Worm (Caenorhabditis elegans) whole organism, L4 larva: ENCODE measurements around the gene taco-1.

Experiments used
- F10B5.3 ChIP-seq: sonication (generic microtip); optimal IDR thresholded peaks from 2 replicates; lab custom pipeline; 2016; ENCODE audit warnings: mild to moderate bottlenecking, missing genetic modification characterization, missing compliant biosample characterization
- F44E2.7 ChIP-seq: fragments of 200-800 bp; sonication (Bioruptor generic); IDR thresholded peaks from 2 replicates; pipeline ENCODE4 v2.1.2; 2022; ENCODE audit warnings: missing genetic modification characterization, missing compliant biosample characterization
- aha-1 ChIP-seq: fragments of 150-350 bp; peaks from one replicate; lab custom pipeline; 2014; ENCODE audit warnings: missing biosample characterization, missing genetic modification characterization
- attf-4 ChIP-seq: sonication (generic microtip); optimal IDR thresholded peaks from 3 replicates; lab custom pipeline; 2017; ENCODE audit warnings: missing biosample characterization, missing genetic modification characterization
- ceh-20 ChIP-seq: fragments of 200-800 bp; sonication (Bioruptor generic); IDR thresholded peaks from 2 replicates; pipeline ENCODE4 v1.3.6; 2022; ENCODE audit warnings: missing genetic modification reagents, missing genetic modification characterization, missing compliant biosample characterization
- ceh-28 ChIP-seq: fragments of 150-350 bp; optimal IDR thresholded peaks from 2 replicates; lab custom pipeline; 2014; ENCODE audit warnings: missing biosample characterization, missing genetic modification reagents, missing genetic modification characterization
- ceh-32 ChIP-seq: sonication (generic microtip); optimal IDR thresholded peaks from 2 replicates; lab custom pipeline; 2016; ENCODE audit warnings: mild to moderate bottlenecking, missing genetic modification characterization, missing compliant biosample characterization; ENCODE audit not compliant: poor library complexity
- cey-2 ChIP-seq: sonication (generic microtip); optimal IDR thresholded peaks from 3 replicates; lab custom pipeline; 2017; ENCODE audit warnings: missing genetic modification characterization, mild to moderate bottlenecking, missing compliant biosample characterization, antibody characterized with exemption, borderline replicate concordance; ENCODE audit not compliant: insufficient read depth
- daf-16 ChIP-seq, 3 experiments: sonication (generic microtip); optimal IDR thresholded peaks; 2 replicates each; lab custom pipeline; 2016 to 2017; ENCODE audit warnings: missing genetic modification characterization in 3 of 3, missing genetic modification reagents in 3 of 3, mild to moderate bottlenecking in 2 of 3, missing compliant biosample characterization in 2 of 3, missing biosample characterization in 1 of 3, moderate library complexity in 1 of 3
- dmd-8 ChIP-seq: fragments of 200-800 bp; sonication (Bioruptor generic); IDR thresholded peaks from 2 replicates; pipeline ENCODE4 v1.3.6; 2022; ENCODE audit warnings: missing genetic modification characterization, missing compliant biosample characterization
- dpl-1 ChIP-seq: fragments of 150-350 bp; optimal IDR thresholded peaks from 2 replicates; lab custom pipeline; 2014; ENCODE audit warnings: missing biosample characterization, missing genetic modification reagents, missing genetic modification characterization
- gei-8 ChIP-seq: fragments of 200-800 bp; sonication (Bioruptor generic); optimal IDR thresholded peaks from 2 replicates; lab custom pipeline; 2018; ENCODE audit warnings: mild to moderate bottlenecking, missing genetic modification characterization, missing compliant biosample characterization
- lin-13 ChIP-seq: fragments of 150-350 bp; optimal IDR thresholded peaks from 2 replicates; lab custom pipeline; 2014; ENCODE audit warnings: missing biosample characterization, missing genetic modification reagents, missing genetic modification characterization
- lin-38 ChIP-seq: fragments of 200-800 bp; sonication (Bioruptor generic); IDR thresholded peaks from 2 replicates; pipeline ENCODE4 v1.3.6; 2022; ENCODE audit warnings: missing genetic modification reagents, missing genetic modification characterization, missing compliant biosample characterization
- lsy-2 ChIP-seq, 2 experiments: fragments of 150-350 bp in 1 of 2; sonication (generic microtip) in 1 of 2; optimal IDR thresholded peaks; 2 replicates each; lab custom pipeline; 2014 to 2017; ENCODE audit warnings: missing biosample characterization in 2 of 2, missing genetic modification characterization in 2 of 2
- mep-1 ChIP-seq: fragments of 150-350 bp; sonication (generic microtip); optimal IDR thresholded peaks from 3 replicates; lab custom pipeline; 2014; ENCODE audit warnings: missing biosample characterization, missing genetic modification characterization
- mxl-2 ChIP-seq: fragments of 200-800 bp; sonication (Bioruptor generic); conservative IDR thresholded peaks from 2 replicates; pipeline ENCODE4 v1.3.6; 2022; ENCODE audit warnings: missing genetic modification reagents, missing genetic modification characterization, missing compliant biosample characterization
- mxl-3 ChIP-seq: fragments of 200-800 bp; sonication (Bioruptor generic); optimal IDR thresholded peaks from 2 replicates; lab custom pipeline; 2018; ENCODE audit warnings: mild to moderate bottlenecking, missing genetic modification characterization, missing compliant biosample characterization
- nhr-237 ChIP-seq: sonication (generic microtip); optimal IDR thresholded peaks from 2 replicates; lab custom pipeline; 2017; ENCODE audit warnings: missing biosample characterization, missing genetic modification characterization
- nhr-25 ChIP-seq: sonication (generic microtip); optimal IDR thresholded peaks from 2 replicates; lab custom pipeline; 2017; ENCODE audit warnings: missing genetic modification characterization, mild to moderate bottlenecking, missing compliant biosample characterization, antibody characterized with exemption, moderate library complexity, borderline replicate concordance; ENCODE audit not compliant: insufficient read depth
- nhr-6 ChIP-seq: fragments of 150-350 bp; optimal IDR thresholded peaks from 2 replicates; lab custom pipeline; 2014; ENCODE audit warnings: missing biosample characterization, missing genetic modification characterization
- set-16 ChIP-seq: fragments of 200-800 bp; sonication (Bioruptor generic); IDR thresholded peaks from 2 replicates; pipeline ENCODE4 v1.3.6; 2022; ENCODE audit warnings: missing genetic modification reagents, missing genetic modification characterization, missing compliant biosample characterization
- snpc-1.2 ChIP-seq: fragments of 200-800 bp; sonication (Bioruptor generic); IDR thresholded peaks from 2 replicates; pipeline ENCODE4 v1.3.6; 2022; ENCODE audit warnings: missing genetic modification reagents, missing genetic modification characterization, missing compliant biosample characterization
- snpc-4 ChIP-seq: fragments of 150-350 bp; optimal IDR thresholded peaks from 2 replicates; lab custom pipeline; 2014; ENCODE audit warnings: missing biosample characterization, missing genetic modification characterization
- tag-97 ChIP-seq: fragments of 200-800 bp; sonication (Bioruptor generic); IDR thresholded peaks from 2 replicates; pipeline ENCODE4 v1.3.6; 2022; ENCODE audit warnings: missing genetic modification characterization, missing compliant biosample characterization
- unc-62 ChIP-seq, 3 experiments: fragments of 150-350 bp in 1 of 3; sonication (generic microtip); optimal IDR thresholded peaks in 2 of 3; peaks in 1 of 3; 1 replicate in 1 of 3; 2 replicates in 2 of 3; lab custom pipeline; 2014 to 2017; ENCODE audit warnings: missing biosample characterization in 3 of 3, missing genetic modification characterization in 3 of 3, missing genetic modification reagents in 3 of 3, missing genotype in 1 of 3
- zag-1 ChIP-seq: fragments of 150-350 bp; optimal IDR thresholded peaks from 2 replicates; lab custom pipeline; 2014; ENCODE audit warnings: missing biosample characterization, missing genetic modification characterization
- zip-11 ChIP-seq: fragments of 200-800 bp; sonication (Bioruptor generic); IDR thresholded peaks from 2 replicates; pipeline ENCODE4 v1.3.6; 2022; ENCODE audit warnings: missing genetic modification characterization, missing compliant biosample characterization
- zip-2 ChIP-seq: fragments of 150-350 bp; optimal IDR thresholded peaks from 2 replicates; lab custom pipeline; 2014; ENCODE audit warnings: missing biosample characterization, missing genetic modification characterization
- ztf-7 ChIP-seq: fragments of 150-350 bp; optimal IDR thresholded peaks from 2 replicates; lab custom pipeline; 2014; ENCODE audit warnings: missing biosample characterization, missing genetic modification characterization

The taco-1 gene

DNA sequence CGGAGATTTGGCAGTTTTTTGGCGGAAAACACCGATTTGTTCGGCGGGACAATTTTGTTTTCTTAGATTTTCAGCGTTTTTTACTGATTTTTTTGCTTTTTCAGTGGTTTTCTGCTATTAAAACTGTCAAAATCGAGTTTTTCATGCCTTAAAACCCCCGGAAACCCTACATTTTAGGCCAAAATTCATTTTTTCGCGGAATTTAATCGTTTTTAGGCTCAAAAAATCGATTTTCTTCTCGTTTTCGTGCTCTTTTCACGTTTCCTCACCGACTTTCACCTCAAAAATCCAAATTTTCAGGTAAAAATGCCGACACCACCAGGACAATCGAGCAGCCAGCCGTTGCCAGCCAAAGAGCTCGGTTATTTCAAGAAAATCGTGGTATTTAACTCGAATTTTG, 48.4 kb upstream of the taco-1 start, which contains the start of gene hpo-29:
Gene hpo-29 (plus strand): TSS at position 301 of the 400 bp plus-strand sequence.
- TF ChIP-seq attf-4 = no peak
- no peak for TF ChIP-seq cey-2
- TF ChIP-seq F10B5.3 (tag; lab: Kevin White, UChicago) = no peak
- TF ChIP-seq zip-11 (GFP tag; lab: Robert Waterston, UW) = no peak
- no peak for TF ChIP-seq lin-13
- TF ChIP-seq snpc-4 (tag; lab: Kevin White, UChicago) = no peak
- TF ChIP-seq zag-1 (tag; lab: Kevin White, UChicago) = no peak
- TF ChIP-seq lsy-2 (tag; optimal IDR thresholded peaks at IDR 0.05; lab: Kevin White, UChicago) = no peak
- TF ChIP-seq nhr-6 (tag; lab: Kevin White, UChicago) = no peak

DNA sequence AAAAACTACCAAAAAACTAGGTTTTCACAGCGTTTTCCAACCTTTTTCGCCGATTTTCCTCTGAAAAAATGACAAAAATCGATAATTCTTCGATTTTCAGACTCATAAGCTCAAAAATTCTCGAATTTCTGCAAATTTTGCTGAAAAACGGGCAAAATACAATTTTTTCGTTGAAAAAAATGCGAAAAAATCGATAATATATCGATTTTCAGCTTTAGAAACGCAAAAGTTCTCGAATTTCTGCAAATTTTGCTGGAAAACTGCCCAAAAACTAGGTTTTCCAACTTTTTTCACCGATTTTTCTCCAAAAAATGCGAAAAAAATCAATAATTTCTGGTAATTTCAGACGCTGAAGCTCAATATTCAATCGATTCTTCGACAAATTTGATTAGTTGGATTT, 32.5 kb upstream of the taco-1 start:
- TF ChIP-seq ceh-28 (tag; lab: Kevin White, UChicago) (peak; percentile 53), ceh-32 (tag; lab: Kevin White, UChicago) (no peak)

DNA sequence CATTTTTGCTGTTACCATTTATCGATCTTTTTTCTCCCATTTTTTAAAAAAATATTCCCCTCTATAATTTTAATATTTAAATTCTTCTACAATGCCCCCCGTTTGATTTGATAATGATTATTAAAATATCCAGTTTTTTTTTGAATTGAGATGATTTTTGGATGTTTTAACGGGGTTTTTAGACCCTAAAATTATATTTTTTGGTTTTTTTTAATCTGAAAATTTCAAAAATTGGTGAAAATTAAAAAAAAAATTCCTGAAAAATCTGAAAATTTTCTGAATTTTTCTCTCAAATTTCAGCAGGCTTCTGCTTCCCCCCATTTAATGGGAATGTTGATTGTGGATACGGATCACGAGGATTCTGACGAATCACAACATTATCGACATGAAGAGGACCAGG, 29.7 kb upstream of the taco-1 start, which contains the start of gene Y50D7A.3:
Gene Y50D7A.3 (plus strand): TSS at position 301 of the 400 bp plus-strand sequence.
- no peak for TF ChIP-seq F44E2.7 (GFP tag; lab: Robert Waterston, UW)
- TF ChIP-seq unc-62 (GFP tag; optimal IDR thresholded peaks at IDR 0.05 in 1 of 2; lab: Kevin White, UChicago) = no peak
- TF ChIP-seq unc-62 (tag; optimal IDR thresholded peaks at IDR 0.05; lab: Kevin White, UChicago) = no peak
- no peak for TF ChIP-seq nhr-25 (tag; lab: Kevin White, UChicago)
- no peak for TF ChIP-seq ceh-20 (GFP tag; lab: Robert Waterston, UW)
- no peak for TF ChIP-seq mxl-2 (GFP tag; lab: Robert Waterston, UW)
- TF ChIP-seq mep-1 (tag; lab: Kevin White, UChicago) = no peak
- TF ChIP-seq zip-2 = no peak
- TF ChIP-seq gei-8 (GFP tag; lab: Kevin White, UChicago) = no peak
- no peak for TF ChIP-seq F10B5.3 (tag; lab: Kevin White, UChicago)
- TF ChIP-seq nhr-6 (tag; lab: Kevin White, UChicago) = no peak
- TF ChIP-seq daf-16 (GFP tag; optimal IDR thresholded peaks at IDR 0.05; lab: Kevin White, UChicago) = no peak
- no peak for TF ChIP-seq daf-16 (tag; optimal IDR thresholded peaks at IDR 0.05; lab: Kevin White, UChicago)
- TF ChIP-seq nhr-237 (tag; lab: Kevin White, UChicago) = no peak

DNA sequence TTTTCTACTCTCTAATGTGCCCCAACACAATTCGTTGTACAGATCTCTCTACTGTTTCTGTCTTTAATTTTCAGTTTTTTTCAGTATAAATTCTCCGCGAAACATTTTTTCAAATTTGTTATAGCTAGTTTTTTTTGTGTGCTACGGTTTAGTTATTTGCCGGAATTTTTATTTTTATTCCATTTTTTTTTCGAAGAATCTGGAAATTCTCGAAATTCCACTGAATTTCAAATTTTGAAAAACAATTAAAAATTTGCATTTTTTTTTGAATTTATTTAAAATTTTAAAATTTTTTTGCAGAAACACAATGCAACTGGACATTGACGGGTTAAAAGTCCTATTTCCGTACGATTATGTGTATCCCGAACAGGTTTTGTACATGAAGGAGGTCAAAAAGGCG, 19.1 kb upstream of the taco-1 start, which contains the start of gene xpd-1:
Gene xpd-1 (plus strand): TSS at position 301 of the 400 bp plus-strand sequence.
- TF ChIP-seq F10B5.3 (tag; lab: Kevin White, UChicago) (no peak), dpl-1 (no peak), set-16 (no peak), snpc-1.2 (GFP tag; lab: Robert Waterston, UW) (no peak), ztf-7 (no peak), ceh-28 (tag; lab: Kevin White, UChicago) (no peak), tag-97 (GFP tag; lab: Robert Waterston, UW) (no peak), dmd-8 (GFP tag; lab: Robert Waterston, UW) (no peak)
- TF ChIP-seq, all 104 proteins: peak for 0

DNA sequence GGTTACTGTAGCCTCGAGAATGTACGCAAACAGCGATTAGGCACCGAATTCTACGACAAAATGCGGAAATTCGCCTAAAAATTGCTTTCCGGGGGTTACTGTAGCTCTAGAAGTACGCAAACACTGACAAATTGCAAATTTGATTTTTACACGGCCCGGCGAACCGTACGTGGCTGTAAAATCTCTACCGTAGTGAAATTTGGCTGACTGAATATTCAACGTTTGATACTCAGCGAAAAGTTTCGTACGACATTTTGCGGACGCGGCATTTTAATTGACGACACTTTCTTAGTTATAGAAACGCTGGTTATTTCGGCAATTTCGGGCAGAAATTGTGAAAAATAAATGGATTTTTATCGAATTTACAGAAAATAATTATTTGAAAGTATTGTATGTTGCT, 14.3 kb upstream of the taco-1 start:
- TF ChIP-seq lin-38 (GFP tag; lab: Robert Waterston, UW) = peak; percentile 63

DNA sequence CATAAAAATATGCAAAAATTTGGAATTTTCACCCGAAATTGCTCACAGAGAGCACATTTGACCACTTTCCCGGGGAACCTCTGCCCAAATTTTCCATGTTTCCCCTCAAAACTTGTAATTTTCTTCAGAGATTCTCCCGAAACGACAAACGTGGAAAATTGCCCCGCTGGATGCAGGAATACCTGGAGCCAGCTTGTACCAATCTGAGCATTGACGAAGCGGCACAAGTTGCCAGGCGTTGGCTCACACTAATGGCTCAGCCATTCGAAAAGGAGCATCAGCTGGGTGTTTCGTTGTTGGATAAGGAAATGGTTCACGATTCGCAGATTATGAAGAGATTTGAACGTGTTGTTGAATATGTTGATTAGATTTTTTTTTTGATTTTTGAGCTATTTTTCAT, 1.4 kb upstream of the taco-1 start:
- no peak for TF ChIP-seq mxl-3 (GFP tag; lab: Kevin White, UChicago)
- peak in 1 of 2 experiments; percentile 90 for TF ChIP-seq unc-62 (GFP tag; optimal IDR thresholded peaks at IDR 0.05 in 1 of 2; lab: Kevin White, UChicago)
- no peak for TF ChIP-seq unc-62 (tag; optimal IDR thresholded peaks at IDR 0.05; lab: Kevin White, UChicago)
- peak; percentile 43 for TF ChIP-seq aha-1 (tag; lab: Kevin White, UChicago)
- TF ChIP-seq, all 104 proteins: peak for 2
